Worm (Caenorhabditis elegans): ENCODE measurements around the gene ZK813.3.

DNA sequence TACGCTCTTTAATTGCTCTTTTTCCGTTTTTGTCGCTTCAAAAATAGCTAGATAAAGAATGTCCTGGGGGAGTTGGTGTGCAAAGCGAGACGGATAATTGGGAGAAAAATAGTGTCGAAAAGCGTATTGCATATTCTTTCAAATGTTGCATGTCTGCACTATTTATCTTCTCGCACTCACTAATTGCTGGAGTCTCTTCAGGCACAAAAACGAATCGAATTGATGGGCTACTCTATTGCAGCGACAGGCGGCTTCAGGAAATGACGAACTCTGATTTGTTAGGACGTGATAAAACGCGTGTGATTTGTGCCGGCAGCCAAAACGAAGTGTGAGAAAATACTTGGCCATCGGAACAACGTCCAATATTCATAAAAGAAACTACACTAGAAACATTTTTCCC is 1.3 kb upstream of the ZK813.3 start:
- TF ChIP-seq ceh-6 (GFP tag; optimal IDR thresholded peaks at IDR 0.05): no peak
- no peak for TF ChIP-seq unc-86 (tag; optimal IDR thresholded peaks at IDR 0.05)
- TF ChIP-seq pha-4 (tag; optimal IDR thresholded peaks at IDR 0.05): no peak
- TF ChIP-seq ref-2 (tag; optimal IDR thresholded peaks at IDR 0.05): no peak
- TF ChIP-seq nhr-11 (tag; optimal IDR thresholded peaks at IDR 0.05): no peak
- peak; percentile 55 for TF ChIP-seq unc-55 (GFP tag; optimal IDR thresholded peaks at IDR 0.05)
- TF ChIP-seq rnt-1 (tag; optimal IDR thresholded peaks at IDR 0.05): peak; percentile 6
- TF ChIP-seq madf-2 (tag; optimal IDR thresholded peaks at IDR 0.05): no peak
- TF ChIP-seq ama-1 (optimal IDR thresholded peaks at IDR 0.05): no peak
- no peak for TF ChIP-seq sox-4 (tag; optimal IDR thresholded peaks at IDR 0.05)

All from whole organism, late embryonic.